Worm (Caenorhabditis elegans) whole organism, L3 larva: ENCODE measurements around the gene F46B6.13.

Experiments
- nhr-25 ChIP-seq: sonication (generic microtip); optimal IDR thresholded peaks from 2 replicates; lab custom pipeline; 2017; ENCODE audit warnings: missing biosample characterization, missing genetic modification characterization
- snpc-4 ChIP-seq: fragments of 150-350 bp; optimal IDR thresholded peaks from 2 replicates; lab custom pipeline; 2014; ENCODE audit warnings: missing biosample characterization, missing genetic modification characterization

DNA sequence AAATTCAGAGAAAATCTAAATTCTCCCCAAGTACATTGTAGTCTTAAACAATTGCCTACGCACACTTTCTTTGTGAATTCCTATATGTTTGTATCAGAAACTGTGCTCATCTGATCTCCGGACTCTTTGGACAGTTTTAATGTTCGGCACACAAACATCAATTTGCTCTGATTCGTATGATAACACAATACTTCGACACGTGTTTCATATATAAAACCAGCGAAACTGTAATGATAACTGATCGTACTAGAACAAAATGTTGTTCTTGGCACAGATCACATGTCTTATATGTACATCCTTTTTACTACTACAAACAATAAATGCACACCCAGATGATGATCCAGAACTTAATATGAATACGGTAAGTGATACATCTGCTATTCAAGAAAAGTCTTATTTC, 7.6 kb downstream of the F46B6.13 start, which contains the start of gene lipl-2:
- TF ChIP-seq snpc-4 (tag; lab: Kevin White, UChicago) (no peak), nhr-25 (no peak)
